Fruit fly (Drosophila melanogaster) whole organism, embryonic: Measurements from ENCODE around the gene CG11367.

Source experiments
- CG11504 ChIP-seq: fragments of 200-800 bp; sonication (Bioruptor generic); optimal IDR thresholded peaks from 3 replicates; lab custom pipeline; 2019; ENCODE audit warnings: missing biosample characterization, mild to moderate bottlenecking, missing genetic modification characterization, moderate library complexity
- CG12391 ChIP-seq: fragments of 200-800 bp; sonication (Bioruptor generic); optimal IDR thresholded peaks from 3 replicates; lab custom pipeline; 2018; ENCODE audit warnings: missing biosample characterization, mild to moderate bottlenecking, missing genetic modification characterization, moderate library complexity
- CG13123 ChIP-seq: fragments of 200-800 bp; sonication (Bioruptor generic); optimal IDR thresholded peaks from 2 replicates; lab custom pipeline; 2016; ENCODE audit warnings: missing biosample characterization, missing genetic modification characterization
- CG14441 ChIP-seq: fragments of 200-800 bp; sonication (Bioruptor generic); IDR thresholded peaks from 2 replicates; pipeline ENCODE4 v1.3.6; 2022; ENCODE audit warnings: missing biosample characterization, missing genetic modification characterization
- CG14860 ChIP-seq: fragments of 200-800 bp; sonication (Bioruptor generic); IDR thresholded peaks from 3 replicates; pipeline ENCODE4 v1.3.6; 2022; ENCODE audit warnings: missing biosample characterization, missing genetic modification characterization; ENCODE audit not compliant: partially characterized antibody
- CG17829 ChIP-seq: fragments of 200-800 bp; optimal IDR thresholded peaks from 2 replicates; lab custom pipeline; 2019; ENCODE audit warnings: missing biosample characterization, mild to moderate bottlenecking, missing genetic modification characterization, moderate library complexity
- CG1792 ChIP-seq: fragments of 200-800 bp; sonication (Bioruptor generic); optimal IDR thresholded peaks from 2 replicates; lab custom pipeline; 2016; ENCODE audit warnings: missing biosample characterization, missing genetic modification characterization
- CG18599 ChIP-seq: fragments of 200-800 bp; sonication (Bioruptor generic); optimal IDR thresholded peaks from 3 replicates; lab custom pipeline; 2017; ENCODE audit warnings: missing biosample characterization, missing genetic modification characterization, mild to moderate bottlenecking, moderate library complexity, missing genetic modification reagents
- CG2889 ChIP-seq: fragments of 200-800 bp; sonication (Bioruptor generic); IDR thresholded peaks from 3 replicates; pipeline ENCODE4 v1.3.6; 2022; ENCODE audit warnings: missing biosample characterization, missing genetic modification characterization
- CG3281 ChIP-seq: fragments of 200-800 bp; sonication (Bioruptor generic); optimal IDR thresholded peaks from 3 replicates; lab custom pipeline; 2017; ENCODE audit warnings: missing biosample characterization, mild to moderate bottlenecking, missing genetic modification characterization
- CG34224 ChIP-seq: fragments of 200-800 bp; sonication (Bioruptor generic); IDR thresholded peaks from 3 replicates; pipeline ENCODE4 v1.3.6; 2022; ENCODE audit warnings: missing biosample characterization, missing genetic modification characterization; ENCODE audit not compliant: partially characterized antibody
- CG4282 ChIP-seq: fragments of 200-800 bp; sonication (Bioruptor generic); optimal IDR thresholded peaks from 2 replicates; lab custom pipeline; 2016; ENCODE audit warnings: missing biosample characterization, missing genetic modification characterization
- CG4404 ChIP-seq: fragments of 200-800 bp; sonication (Bioruptor generic); IDR thresholded peaks from 2 replicates; pipeline ENCODE4 v1.3.6; 2022; ENCODE audit warnings: missing biosample characterization, missing genetic modification characterization
- CG6854 ChIP-seq: fragments of 200-800 bp; sonication (Bioruptor generic); optimal IDR thresholded peaks from 3 replicates; lab custom pipeline; 2017; ENCODE audit warnings: missing biosample characterization, mild to moderate bottlenecking, missing genetic modification characterization
- CG7271 ChIP-seq: fragments of 200-800 bp; sonication (Bioruptor generic); optimal IDR thresholded peaks from 2 replicates; lab custom pipeline; 2018; ENCODE audit warnings: missing biosample characterization, mild to moderate bottlenecking, missing genetic modification characterization, moderate library complexity
- CG7556 ChIP-seq: fragments of 200-800 bp; sonication (Bioruptor generic); optimal IDR thresholded peaks from 2 replicates; lab custom pipeline; 2017; ENCODE audit warnings: missing biosample characterization, mild to moderate bottlenecking, missing genetic modification characterization
- CTCF ChIP-seq: fragments of 200-800 bp; sonication (Bioruptor generic); optimal IDR thresholded peaks from 2 replicates; lab custom pipeline; 2017; ENCODE audit warnings: missing biosample characterization, mild to moderate bottlenecking, missing genetic modification characterization, moderate library complexity
- D19A ChIP-seq: fragments of 200-800 bp; optimal IDR thresholded peaks from 3 replicates; lab custom pipeline; 2019; ENCODE audit warnings: missing biosample characterization, mild to moderate bottlenecking, missing genetic modification characterization, moderate library complexity
- Dip3 ChIP-seq: fragments of 200-800 bp; sonication (Bioruptor generic); optimal IDR thresholded peaks from 3 replicates; lab custom pipeline; 2016; ENCODE audit warnings: missing biosample characterization, missing genetic modification characterization
- Fer1 ChIP-seq: fragments of 200-800 bp; sonication (Bioruptor generic); optimal IDR thresholded peaks from 2 replicates; lab custom pipeline; 2017; ENCODE audit warnings: missing biosample characterization, mild to moderate bottlenecking, missing genetic modification characterization
- HLH4C ChIP-seq: fragments of 200-800 bp; sonication (Bioruptor generic); IDR thresholded peaks from 3 replicates; pipeline ENCODE4 v1.3.6; 2022; ENCODE audit warnings: missing biosample characterization, missing genetic modification characterization; ENCODE audit not compliant: partially characterized antibody
- Kr ChIP-seq: fragments of 200-800 bp; sonication (Bioruptor generic); optimal IDR thresholded peaks from 2 replicates; lab custom pipeline; 2017; ENCODE audit warnings: missing biosample characterization, mild to moderate bottlenecking, missing genetic modification characterization
- Med ChIP-seq: fragments of 200-800 bp; sonication (Bioruptor generic); peaks from one replicate; lab custom pipeline; 2016; ENCODE audit warnings: missing biosample characterization, missing genetic modification characterization, mild to moderate bottlenecking, inconsistent platforms, moderate library complexity
- Meics ChIP-seq: fragments of 200-800 bp; sonication (Bioruptor generic); optimal IDR thresholded peaks from 2 replicates; lab custom pipeline; 2017; ENCODE audit warnings: missing biosample characterization, mild to moderate bottlenecking, missing genetic modification characterization
- NC2β ChIP-seq: fragments of 200-800 bp; sonication (Bioruptor generic); optimal IDR thresholded peaks from 2 replicates; lab custom pipeline; 2016; ENCODE audit warnings: missing biosample characterization, missing genetic modification characterization
- NFAT ChIP-seq: fragments of 200-800 bp; sonication (Bioruptor generic); IDR thresholded peaks from 2 replicates; pipeline ENCODE4 v1.3.6; 2022; ENCODE audit warnings: missing biosample characterization, missing genetic modification characterization
- Neu2 ChIP-seq: fragments of 200-800 bp; sonication (Bioruptor generic); optimal IDR thresholded peaks from 3 replicates; lab custom pipeline; 2016; ENCODE audit warnings: missing biosample characterization, missing genetic modification characterization, borderline replicate concordance
- Optix ChIP-seq: fragments of 200-800 bp; sonication (Bioruptor generic); IDR thresholded peaks from 3 replicates; pipeline ENCODE4 v1.3.6; 2022; ENCODE audit warnings: missing biosample characterization, missing genetic modification characterization
- PHDP ChIP-seq: fragments of 200-800 bp; sonication (Bioruptor generic); optimal IDR thresholded peaks from 3 replicates; lab custom pipeline; 2018; ENCODE audit warnings: missing biosample characterization, mild to moderate bottlenecking, missing genetic modification characterization, moderate library complexity
- Scr ChIP-seq: fragments of 200-800 bp; sonication (Bioruptor generic); IDR thresholded peaks from 2 replicates; pipeline ENCODE4 v1.3.6; 2022; ENCODE audit warnings: missing biosample characterization, missing genetic modification characterization; ENCODE audit not compliant: partially characterized antibody
- Ssrp ChIP-seq: fragments of 200-800 bp; sonication (Bioruptor generic); optimal IDR thresholded peaks from 2 replicates; lab custom pipeline; 2018; ENCODE audit warnings: missing biosample characterization, mild to moderate bottlenecking, missing genetic modification characterization, moderate library complexity
- br ChIP-seq: fragments of >200 bp; optimal IDR thresholded peaks from 2 replicates; lab custom pipeline; 2017
- ems ChIP-seq: fragments of 200-800 bp; sonication (Bioruptor generic); optimal IDR thresholded peaks from 3 replicates; lab custom pipeline; 2016; ENCODE audit warnings: missing biosample characterization, missing genetic modification characterization
- gcm ChIP-seq: fragments of 200-800 bp; sonication (Bioruptor generic); optimal IDR thresholded peaks from 2 replicates; lab custom pipeline; 2019; ENCODE audit warnings: missing biosample characterization, mild to moderate bottlenecking, missing genetic modification characterization, moderate library complexity
- hbn ChIP-seq: fragments of 200-800 bp; sonication (Bioruptor generic); IDR thresholded peaks from 2 replicates; pipeline ENCODE4 v1.3.6; 2022; ENCODE audit warnings: missing biosample characterization, missing genetic modification characterization; ENCODE audit not compliant: partially characterized antibody
- her ChIP-seq: fragments of 200-800 bp; sonication (Bioruptor generic); optimal IDR thresholded peaks from 2 replicates; lab custom pipeline; 2016; ENCODE audit warnings: missing biosample characterization, missing genetic modification characterization
- kay ChIP-seq: fragments of 200-800 bp; sonication (Bioruptor generic); optimal IDR thresholded peaks from 2 replicates; lab custom pipeline; 2016; ENCODE audit warnings: missing biosample characterization, missing genetic modification characterization
- lilli ChIP-seq: fragments of 200-800 bp; sonication (Bioruptor generic); optimal IDR thresholded peaks from 3 replicates; lab custom pipeline; 2016; ENCODE audit warnings: missing biosample characterization, missing genetic modification characterization
- maf-S ChIP-seq: fragments of 200-800 bp; sonication (Bioruptor generic); optimal IDR thresholded peaks from 2 replicates; lab custom pipeline; 2016; ENCODE audit warnings: missing biosample characterization, missing genetic modification characterization
- mld ChIP-seq: fragments of 200-800 bp; sonication (Bioruptor generic); IDR thresholded peaks from 3 replicates; pipeline ENCODE4 v1.3.6; 2022; ENCODE audit warnings: missing biosample characterization, missing genetic modification characterization; ENCODE audit not compliant: partially characterized antibody
- org-1 ChIP-seq: fragments of 200-800 bp; sonication (Bioruptor generic); optimal IDR thresholded peaks from 2 replicates; lab custom pipeline; 2017; ENCODE audit warnings: missing biosample characterization, missing genetic modification characterization
- pfk ChIP-seq: fragments of 200-800 bp; sonication (Bioruptor generic); optimal IDR thresholded peaks from 2 replicates; lab custom pipeline; 2018; ENCODE audit warnings: missing biosample characterization, mild to moderate bottlenecking, missing genetic modification characterization, moderate library complexity
- repo ChIP-seq: fragments of 200-800 bp; sonication (Bioruptor generic); optimal IDR thresholded peaks from 2 replicates; lab custom pipeline; 2016; ENCODE audit warnings: missing biosample characterization, missing genetic modification characterization
- sens-2 ChIP-seq: fragments of 200-800 bp; sonication (Bioruptor generic); IDR thresholded peaks from 2 replicates; pipeline ENCODE4 v1.3.6; 2022; ENCODE audit warnings: missing biosample characterization, missing genetic modification characterization
- sima ChIP-seq: fragments of 200-800 bp; sonication (Bioruptor generic); optimal IDR thresholded peaks from 2 replicates; lab custom pipeline; 2016; ENCODE audit warnings: missing biosample characterization, missing genetic modification characterization
- sr ChIP-seq: fragments of 200-800 bp; sonication (Bioruptor generic); IDR thresholded peaks from 3 replicates; pipeline ENCODE4 v1.3.6; 2022; ENCODE audit warnings: missing biosample characterization, missing genetic modification characterization
- stwl ChIP-seq: fragments of 200-800 bp; sonication (Bioruptor generic); optimal IDR thresholded peaks from 3 replicates; lab custom pipeline; 2018; ENCODE audit warnings: missing biosample characterization, mild to moderate bottlenecking, missing genetic modification characterization, moderate library complexity
- unc-4 ChIP-seq: fragments of 200-800 bp; sonication (Bioruptor generic); IDR thresholded peaks from 2 replicates; pipeline ENCODE4 v1.3.6; 2022; ENCODE audit warnings: missing biosample characterization, missing genetic modification characterization; ENCODE audit not compliant: partially characterized antibody
- unpg ChIP-seq: fragments of 200-800 bp; sonication (Bioruptor generic); optimal IDR thresholded peaks from 3 replicates; lab custom pipeline; 2018; ENCODE audit warnings: missing biosample characterization, mild to moderate bottlenecking, missing genetic modification characterization, moderate library complexity

Gene CG11367

dm6 chr3L:22741389-22742120 is 13.6 kb downstream of the CG11367 start, which contains the start of gene CG7369 (continued):
- TF ChIP-seq CG18599 (peak; percentile 90), CG7271 (tag; lab: Kevin White, UChicago) (peak; percentile 42), CG3281 (GFP tag; lab: Kevin White, UChicago) (peak; percentile 83), maf-S (GFP tag; lab: Kevin White, UChicago) (peak; percentile 4), org-1 (GFP tag; lab: Kevin White, UChicago) (peak; percentile 25), Fer1 (GFP tag; lab: Kevin White, UChicago) (peak; percentile 80), CG1792 (GFP tag; lab: Kevin White, UChicago) (peak; percentile 67), D19A (tag; lab: Kevin White, UChicago) (peak; percentile 57), unc-4 (GFP tag; lab: Robert Waterston, UW) (peak; percentile 83), CG14441 (GFP tag; lab: Robert Waterston, UW) (peak; percentile 68), Neu2 (GFP tag; lab: Kevin White, UChicago) (no peak), br (no peak), CG2889 (GFP tag; lab: Robert Waterston, UW) (peak; percentile 70; the same call in 1 of the 3 replicates), her (GFP tag; lab: Kevin White, UChicago) (peak; percentile 80), CG4282 (GFP tag; lab: Kevin White, UChicago) (peak; percentile 53), CG14860 (GFP tag; lab: Robert Waterston, UW) (peak; percentile 71; the same call in 2 of the 3 replicates), NFAT (GFP tag; lab: Robert Waterston, UW) (peak; percentile 85), Meics (GFP tag; lab: Kevin White, UChicago) (peak; percentile 84), NC2β (GFP tag; lab: Kevin White, UChicago) (peak; percentile 60), Ssrp (tag; lab: Kevin White, UChicago) (peak; percentile 73), Med (peak; percentile 95), gcm (GFP tag; lab: Kevin White, UChicago) (peak; percentile 55), sima (GFP tag; lab: Kevin White, UChicago) (no peak), sens-2 (GFP tag; lab: Robert Waterston, UW) (peak; percentile 26; the same call in 1 of the 2 replicates), CG6854 (GFP tag; lab: Kevin White, UChicago) (peak; percentile 24), repo (GFP tag; lab: Kevin White, UChicago) (peak; percentile 60), CG34224 (GFP tag; lab: Robert Waterston, UW) (peak; percentile 59; the same call in 2 of the 3 replicates), Dip3 (peak; percentile 89), CG17829 (tag; lab: Kevin White, UChicago) (peak; percentile 81), CTCF (peak; percentile 10), CG13123 (GFP tag; lab: Kevin White, UChicago) (peak; percentile 74), stwl (tag; lab: Kevin White, UChicago) (peak; percentile 74), lilli (GFP tag; lab: Kevin White, UChicago) (peak; percentile 92), CG11504 (tag; lab: Kevin White, UChicago) (peak; percentile 82), kay (GFP tag; lab: Kevin White, UChicago) (peak; percentile 76), unpg (GFP tag; lab: Kevin White, UChicago) (peak; percentile 67), CG4404 (GFP tag; lab: Robert Waterston, UW) (peak; percentile 86), PHDP (tag; lab: Kevin White, UChicago) (peak; percentile 66), Scr (GFP tag; lab: Robert Waterston, UW) (peak; percentile 88), sr (GFP tag; lab: Robert Waterston, UW) (peak; percentile 6), Kr (GFP tag; lab: Kevin White, UChicago) (peak; percentile 28), hbn (GFP tag; lab: Robert Waterston, UW) (peak; percentile 67), Optix (peak; percentile 68), HLH4C (GFP tag; lab: Robert Waterston, UW) (peak; percentile 73), pfk (GFP tag; lab: Kevin White, UChicago) (no peak), ems (peak; percentile 57), CG12391 (peak; percentile 87), CG7556 (peak; percentile 87), mld (GFP tag; lab: Robert Waterston, UW) (peak; percentile 51; the same call in 1 of the 3 replicates)
